Fruit fly (Drosophila melanogaster): ENCODE measurements around the gene Ent2.

The Ent2 gene

DNA sequence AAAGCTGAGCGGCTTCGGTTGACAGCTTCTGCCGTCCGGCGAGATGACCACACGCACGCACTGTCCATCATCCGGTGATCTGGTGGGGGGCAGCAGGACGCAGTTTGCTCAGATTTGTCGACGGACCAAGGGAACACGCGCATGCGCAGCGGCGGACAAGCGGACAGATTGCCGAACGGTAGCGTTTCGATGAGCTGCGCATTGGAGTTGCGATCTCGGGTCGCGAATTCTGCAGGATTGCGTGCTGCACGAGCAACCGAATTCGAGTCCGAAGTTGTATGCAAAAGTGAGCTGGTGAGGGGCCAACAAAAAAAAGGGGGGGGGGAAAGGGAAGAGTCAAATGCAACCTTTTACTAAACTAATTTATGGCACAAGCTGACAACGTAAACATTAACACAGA lies 28.4 kb upstream of the Ent2 start:
- TF ChIP-seq CHES-1-like (GFP tag; optimal IDR thresholded peaks at IDR 0.05), result no peak
- 0 out of 3 replicates have a peak, but pooled peaks have one; percentile 11 for TF ChIP-seq CG6791 (GFP tag; IDR thresholded peaks at IDR 0.05; ENCODE audit: partially characterized antibody)
- TF ChIP-seq CG4820 (GFP tag; optimal IDR thresholded peaks at IDR 0.05), result no peak
- TF ChIP-seq sisA (GFP tag; IDR thresholded peaks at IDR 0.05), result 0 out of 2 replicates have a peak, but pooled peaks have one; percentile 10
- TF ChIP-seq Med (GFP tag), result peak; percentile 3

DNA sequence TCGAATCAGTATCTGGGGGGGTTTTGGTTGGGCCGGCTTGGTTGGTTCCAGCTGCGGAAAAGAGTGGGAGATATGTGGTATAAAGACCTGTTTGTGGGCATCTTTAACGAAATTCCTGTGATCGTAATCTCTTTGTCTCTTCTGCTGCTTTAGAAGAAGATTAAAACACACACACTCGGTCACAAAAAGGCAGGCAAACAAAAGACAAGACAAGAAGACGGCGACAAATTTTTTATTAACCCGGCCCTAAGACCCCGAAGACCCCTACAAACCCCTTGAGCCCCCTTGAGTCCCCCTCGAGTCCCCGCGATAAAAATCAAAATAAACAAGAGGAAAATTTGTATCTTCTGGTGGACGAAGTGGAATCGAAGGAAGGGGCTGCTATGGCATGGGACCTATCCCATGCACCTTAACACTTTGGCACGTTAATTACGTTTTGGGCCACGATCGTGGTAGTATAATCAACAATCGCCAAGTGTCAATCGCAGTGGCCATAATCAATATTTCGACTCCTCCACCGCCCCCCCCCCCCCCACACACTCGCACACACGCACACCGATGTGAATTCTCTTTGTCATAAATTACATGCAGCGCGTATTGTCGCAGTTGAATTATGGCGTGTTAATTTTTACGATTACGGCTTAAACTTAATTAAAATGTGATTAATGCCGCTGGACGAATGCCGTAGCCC lies 27.9 kb upstream of the Ent2 start:
- TF ChIP-seq tgo (GFP tag; IDR thresholded peaks at IDR 0.05) (no peak), MBD-R2 (GFP tag; IDR thresholded peaks at IDR 0.05) (no peak), CG32772 (GFP tag; IDR thresholded peaks at IDR 0.05) (no peak), bab2 (GFP tag; optimal IDR thresholded peaks at IDR 0.05) (no peak), CG2120 (GFP tag; optimal IDR thresholded peaks at IDR 0.05) (no peak), crc (GFP tag; optimal IDR thresholded peaks at IDR 0.05) (no peak), chinmo (GFP tag; IDR thresholded peaks at IDR 0.05; ENCODE audit: partially characterized antibody) (no peak), Kr (GFP tag; optimal IDR thresholded peaks at IDR 0.05) (no peak), p53 (GFP tag; optimal IDR thresholded peaks at IDR 0.05) (no peak), CG11696 (GFP tag; IDR thresholded peaks at IDR 0.05) (no peak), aop (GFP tag; IDR thresholded peaks at IDR 0.05) (no peak), cato (GFP tag; optimal IDR thresholded peaks at IDR 0.05; ENCODE audit: borderline replicate concordance) (no peak), CoRest (tag; optimal IDR thresholded peaks at IDR 0.05) (no peak), cg (GFP tag; optimal IDR thresholded peaks at IDR 0.05) (peak; percentile 39), nom (GFP tag; optimal IDR thresholded peaks at IDR 0.05) (no peak), CG10321 (GFP tag; IDR thresholded peaks at IDR 0.05) (no peak), CG3995 (GFP tag; optimal IDR thresholded peaks at IDR 0.05) (no peak), CG3726 (GFP tag; IDR thresholded peaks at IDR 0.05) (no peak), crol (GFP tag; IDR thresholded peaks at IDR 0.05) (peak; percentile 84), NC2α (GFP tag; optimal IDR thresholded peaks at IDR 0.05) (no peak), CG17361 (GFP tag; IDR thresholded peaks at IDR 0.05) (no peak), Opbp (GFP tag; IDR thresholded peaks at IDR 0.05; ENCODE audit: partially characterized antibody) (no peak), scrt (GFP tag; optimal IDR thresholded peaks at IDR 0.05) (no peak), danr (GFP tag; IDR thresholded peaks at IDR 0.05) (no peak), CG8924 (tag; optimal IDR thresholded peaks at IDR 0.05) (no peak), kni (GFP tag; optimal IDR thresholded peaks at IDR 0.05) (peak; percentile 58), Aef1 (GFP tag; IDR thresholded peaks at IDR 0.05) (no peak), sqz (GFP tag; optimal IDR thresholded peaks at IDR 0.05) (peak; percentile 41), bowl (GFP tag; IDR thresholded peaks at IDR 0.05) (no peak), Ssrp (tag; optimal IDR thresholded peaks at IDR 0.05) (no peak), pros (GFP tag; optimal IDR thresholded peaks at IDR 0.05) (peak; percentile 94), ems (GFP tag; optimal IDR thresholded peaks at IDR 0.05) (no peak), CG7745 (tag; optimal IDR thresholded peaks at IDR 0.05) (peak; percentile 71), CG7987 (GFP tag; optimal IDR thresholded peaks at IDR 0.05) (no peak), ken (GFP tag; IDR thresholded peaks at IDR 0.05) (no peak), Atf6 (GFP tag; IDR thresholded peaks at IDR 0.05) (no peak), unpg (GFP tag; optimal IDR thresholded peaks at IDR 0.05) (no peak), CG12299 (tag; optimal IDR thresholded peaks at IDR 0.05) (no peak), CG13624 (GFP tag; optimal IDR thresholded peaks at IDR 0.05) (no peak), CG13775 (GFP tag; optimal IDR thresholded peaks at IDR 0.05) (no peak), sisA (GFP tag; IDR thresholded peaks at IDR 0.05) (no peak), D19B (GFP tag; optimal IDR thresholded peaks at IDR 0.05) (no peak), nerfin-1 (tag; optimal IDR thresholded peaks at IDR 0.05) (no peak), CG14667 (GFP tag; IDR thresholded peaks at IDR 0.05) (no peak), sd (tag; optimal IDR thresholded peaks at IDR 0.05) (peak; percentile 83)

Data from whole organism, embryonic.